Fruit fly (Drosophila melanogaster): Measurements from ENCODE around the gene CG42779.

Gene CG42779

dm6 chr3R:17080666-17081358 lies 40.6 kb upstream of the CG42779 start (continued):
- TF ChIP-seq CG12659 (GFP tag; optimal IDR thresholded peaks at IDR 0.05), result peak; percentile 97
- peak; percentile 83 for TF ChIP-seq shn (GFP tag; optimal IDR thresholded peaks at IDR 0.05)
- TF ChIP-seq ftz-f1 (GFP tag; optimal IDR thresholded peaks at IDR 0.05), result peak; percentile 33
- TF ChIP-seq CG3726 (GFP tag; IDR thresholded peaks at IDR 0.05), result peak; percentile 87
- TF ChIP-seq CG6175 (GFP tag; IDR thresholded peaks at IDR 0.05), result peak; percentile 82
- TF ChIP-seq ttk (GFP tag; IDR thresholded peaks at IDR 0.05), result peak; percentile 86
- peak; percentile 95 for TF ChIP-seq CG6689 (GFP tag; IDR thresholded peaks at IDR 0.05)
- TF ChIP-seq wdn (GFP tag; IDR thresholded peaks at IDR 0.05), result peak; percentile 82
- TF ChIP-seq h (optimal IDR thresholded peaks at IDR 0.05), result no peak
- peak in 1 of 2 experiments; percentile 91 for TF ChIP-seq Hr78 (GFP tag; optimal IDR thresholded peaks at IDR 0.05)
- peak; percentile 88 for TF ChIP-seq CG2116 (GFP tag; optimal IDR thresholded peaks at IDR 0.05)
- TF ChIP-seq CG17912 (GFP tag; optimal IDR thresholded peaks at IDR 0.05), result peak; percentile 79
- TF ChIP-seq CG12071 (GFP tag; optimal IDR thresholded peaks at IDR 0.05), result peak; percentile 90
- TF ChIP-seq Xbp1 (GFP tag; optimal IDR thresholded peaks at IDR 0.05), result peak; percentile 95
- TF ChIP-seq hbn (GFP tag; IDR thresholded peaks at IDR 0.05; ENCODE audit: partially characterized antibody), result no peak
- no peak for TF ChIP-seq Lpt (GFP tag; optimal IDR thresholded peaks at IDR 0.05)
- peak; percentile 92 for TF ChIP-seq danr (GFP tag; IDR thresholded peaks at IDR 0.05)
- peak; percentile 89 for TF ChIP-seq CG3065 (GFP tag; optimal IDR thresholded peaks at IDR 0.05)
- peak; percentile 84 for TF ChIP-seq twi (tag; optimal IDR thresholded peaks at IDR 0.05)
- no peak for TF ChIP-seq CG6791 (GFP tag; IDR thresholded peaks at IDR 0.05; ENCODE audit: partially characterized antibody)
- TF ChIP-seq CG11398 (GFP tag; optimal IDR thresholded peaks at IDR 0.05), result peak; percentile 80
- TF ChIP-seq H15 (GFP tag; IDR thresholded peaks at IDR 0.05), result peak; percentile 89
- no peak for TF ChIP-seq CG16813 (GFP tag; IDR thresholded peaks at IDR 0.05; ENCODE audit: partially characterized antibody)
- peak; percentile 87 for TF ChIP-seq CG4854 (GFP tag; optimal IDR thresholded peaks at IDR 0.05)
- peak; percentile 94 for TF ChIP-seq CG17385 (GFP tag; optimal IDR thresholded peaks at IDR 0.05)
- TF ChIP-seq sens-2 (GFP tag; IDR thresholded peaks at IDR 0.05), result peak; percentile 66; the same call in 1 of the 2 replicates
- peak; percentile 93 for TF ChIP-seq D19A (tag; optimal IDR thresholded peaks at IDR 0.05)
- peak; percentile 97 for TF ChIP-seq CG2712 (tag; optimal IDR thresholded peaks at IDR 0.05)
- peak; percentile 93 for TF ChIP-seq ranshi (GFP tag; IDR thresholded peaks at IDR 0.05)
- TF ChIP-seq Nf-YB (GFP tag; optimal IDR thresholded peaks at IDR 0.05), result peak; percentile 86
- TF ChIP-seq ac (GFP tag; optimal IDR thresholded peaks at IDR 0.05), result peak; percentile 85
- TF ChIP-seq CG14965 (GFP tag; optimal IDR thresholded peaks at IDR 0.05; ENCODE audit: borderline replicate concordance), result peak; percentile 55
- TF ChIP-seq Awh (GFP tag; IDR thresholded peaks at IDR 0.05), result peak; percentile 94
- TF ChIP-seq Max (GFP tag; optimal IDR thresholded peaks at IDR 0.05), result peak; percentile 96
- peak; percentile 94 for TF ChIP-seq CG6813 (GFP tag; optimal IDR thresholded peaks at IDR 0.05)
- peak; percentile 95 for TF ChIP-seq CG3407 (GFP tag; optimal IDR thresholded peaks at IDR 0.05)
- TF ChIP-seq Doc3 (GFP tag; IDR thresholded peaks at IDR 0.05; ENCODE audit: partially characterized antibody), result no peak
- peak; percentile 91 for TF ChIP-seq Fer3 (tag; optimal IDR thresholded peaks at IDR 0.05)
- TF ChIP-seq Sry-β (GFP tag; optimal IDR thresholded peaks at IDR 0.05), result peak; percentile 53
- peak; percentile 90 for TF ChIP-seq Aef1 (GFP tag; IDR thresholded peaks at IDR 0.05)
- TF ChIP-seq BtbVII (GFP tag; optimal IDR thresholded peaks at IDR 0.05), result peak; percentile 95
- peak; percentile 87 for TF ChIP-seq CG2199 (GFP tag; IDR thresholded peaks at IDR 0.05)
- no peak for TF ChIP-seq Hey (tag; optimal IDR thresholded peaks at IDR 0.05)
- TF ChIP-seq sim (GFP tag; IDR thresholded peaks at IDR 0.05), result peak; percentile 90; the same call in 1 of the 2 replicates
- TF ChIP-seq NFAT (GFP tag; IDR thresholded peaks at IDR 0.05), result peak; percentile 85
- peak; percentile 96 for TF ChIP-seq Ets65A (GFP tag)
- TF ChIP-seq gsb-n (tag; optimal IDR thresholded peaks at IDR 0.05), result peak; percentile 95
- peak; percentile 92 for TF ChIP-seq chn (GFP tag; optimal IDR thresholded peaks at IDR 0.05)
- TF ChIP-seq CG11723 (GFP tag; optimal IDR thresholded peaks at IDR 0.05), result peak; percentile 92
- peak; percentile 84 for TF ChIP-seq CG11696 (GFP tag; IDR thresholded peaks at IDR 0.05)

All from whole organism, embryonic.